ENCODE assay signal across 2 fruit fly cellular contexts in genomic region chrX:12012149-12013097, dm6.
TF ChIP-seq lines count a peak whose summit lies in the region.

Gene CG1492, minus strand, starts transcription at chrX:12012211.
Gene regucalcin, plus strand, starts transcription at chrX:12012377.

TF ChIP-seq in whole organism, adult, 20 proteins besides CTCF, POLR2A, EP300 and RAD21 (continued from another document):
- TF ChIP-seq pad (GFP tag; optimal IDR thresholded peaks at IDR 0.05; lab: Kevin White, UChicago) (peak; percentile 40), bab1 (GFP tag; optimal IDR thresholded peaks at IDR 0.05; lab: Kevin White, UChicago) (peak; percentile 16)

TF ChIP-seq in whole organism, embryonic, 481 proteins besides CTCF, POLR2A, EP300 and RAD21 (continued from another document and continues in another):
- TF ChIP-seq CG16813 (GFP tag; IDR thresholded peaks at IDR 0.05; lab: Robert Waterston, UW; ENCODE audit: partially characterized antibody) (peak; percentile 54; the same call in 2 of the 3 replicates), CG4730 (GFP tag; IDR thresholded peaks at IDR 0.05; lab: Robert Waterston, UW) (no peak), CG16863 (GFP tag; optimal IDR thresholded peaks at IDR 0.05; lab: Kevin White, UChicago) (no peak), NFAT (GFP tag; IDR thresholded peaks at IDR 0.05; lab: Robert Waterston, UW) (no peak), sima (GFP tag; optimal IDR thresholded peaks at IDR 0.05; lab: Kevin White, UChicago) (no peak), CG12071 (GFP tag; optimal IDR thresholded peaks at IDR 0.05; lab: Kevin White, UChicago) (no peak), Fer2 (tag; optimal IDR thresholded peaks at IDR 0.05; lab: Kevin White, UChicago) (no peak), gfzf (GFP tag; optimal IDR thresholded peaks at IDR 0.05; lab: Kevin White, UChicago) (peak; percentile 41), pros (GFP tag; optimal IDR thresholded peaks at IDR 0.05; lab: Kevin White, UChicago) (no peak), CG17612 (GFP tag; IDR thresholded peaks at IDR 0.05; lab: Robert Waterston, UW) (no peak), zfh1 (GFP tag; IDR thresholded peaks at IDR 0.05; lab: Robert Waterston, UW) (no peak), NfI (GFP tag; optimal IDR thresholded peaks at IDR 0.05; lab: Kevin White, UChicago) (no peak), CG32772 (GFP tag; IDR thresholded peaks at IDR 0.05; lab: Robert Waterston, UW) (no peak), insv (GFP tag; optimal IDR thresholded peaks at IDR 0.05; lab: Kevin White, UChicago) (no peak), CG32767 (GFP tag; IDR thresholded peaks at IDR 0.05; lab: Robert Waterston, UW) (no peak), HmgD (GFP tag; optimal IDR thresholded peaks at IDR 0.05; lab: Kevin White, UChicago) (peak; percentile 75), CG31388 (GFP tag; optimal IDR thresholded peaks at IDR 0.05; lab: Kevin White, UChicago) (no peak), eyg (GFP tag; optimal IDR thresholded peaks at IDR 0.05; lab: Kevin White, UChicago) (no peak), CG4707 (GFP tag; optimal IDR thresholded peaks at IDR 0.05; lab: Kevin White, UChicago) (no peak), Gug (GFP tag; IDR thresholded peaks at IDR 0.05; lab: Robert Waterston, UW) (no peak), z (GFP tag; IDR thresholded peaks at IDR 0.05; lab: Robert Waterston, UW) (no peak), BtbVII (GFP tag; optimal IDR thresholded peaks at IDR 0.05; lab: Kevin White, UChicago) (no peak), CG9817 (tag; optimal IDR thresholded peaks at IDR 0.05; lab: Kevin White, UChicago) (no peak), pfk (GFP tag; optimal IDR thresholded peaks at IDR 0.05; lab: Kevin White, UChicago) (no peak), ci (GFP tag; IDR thresholded peaks at IDR 0.05; lab: Robert Waterston, UW) (no peak), al (GFP tag; IDR thresholded peaks at IDR 0.05; lab: Robert Waterston, UW) (no peak), Sox102F (GFP tag; optimal IDR thresholded peaks at IDR 0.05; lab: Kevin White, UChicago) (no peak), CG10654 (GFP tag; optimal IDR thresholded peaks at IDR 0.05; lab: Kevin White, UChicago) (no peak), CG34422 (GFP tag; IDR thresholded peaks at IDR 0.05; lab: Robert Waterston, UW) (no peak), vfl (GFP tag; optimal IDR thresholded peaks at IDR 0.05; lab: Kevin White, UChicago) (no peak), Bdp1 (GFP tag; optimal IDR thresholded peaks at IDR 0.05; lab: Kevin White, UChicago) (no peak), tio (GFP tag; optimal IDR thresholded peaks at IDR 0.05; lab: Kevin White, UChicago) (no peak), CG4854 (GFP tag; optimal IDR thresholded peaks at IDR 0.05; lab: Kevin White, UChicago) (no peak), Sry-β (GFP tag; optimal IDR thresholded peaks at IDR 0.05; lab: Kevin White, UChicago) (no peak), jing (GFP tag; optimal IDR thresholded peaks at IDR 0.05; lab: Kevin White, UChicago) (no peak), Ravus (GFP tag; IDR thresholded peaks at IDR 0.05; lab: Robert Waterston, UW) (no peak), fu2 (GFP tag; optimal IDR thresholded peaks at IDR 0.05; lab: Kevin White, UChicago) (no peak), sens-2 (GFP tag; IDR thresholded peaks at IDR 0.05; lab: Robert Waterston, UW) (no peak), CG10209 (GFP tag; optimal IDR thresholded peaks at IDR 0.05; lab: Kevin White, UChicago) (no peak), Mes4 (GFP tag; optimal IDR thresholded peaks at IDR 0.05; lab: Kevin White, UChicago) (no peak), CG11504 (tag; optimal IDR thresholded peaks at IDR 0.05; lab: Kevin White, UChicago) (no peak), ro (GFP tag; IDR thresholded peaks at IDR 0.05; lab: Robert Waterston, UW) (no peak), tap (tag; optimal IDR thresholded peaks at IDR 0.05; lab: Kevin White, UChicago) (no peak), CG7271 (tag; optimal IDR thresholded peaks at IDR 0.05; lab: Kevin White, UChicago) (no peak), CG10462 (GFP tag; optimal IDR thresholded peaks at IDR 0.05; lab: Kevin White, UChicago) (no peak), Dbx (GFP tag; IDR thresholded peaks at IDR 0.05; lab: Robert Waterston, UW) (no peak), Dll (GFP tag; IDR thresholded peaks at IDR 0.05; lab: Robert Waterston, UW; ENCODE audit: partially characterized antibody) (no peak; the same call in 3 of the 4 replicates), maf-S (GFP tag; optimal IDR thresholded peaks at IDR 0.05; lab: Kevin White, UChicago) (no peak), CG14860 (GFP tag; IDR thresholded peaks at IDR 0.05; lab: Robert Waterston, UW; ENCODE audit: partially characterized antibody) (0 out of 3 replicates have a peak, but pooled peaks have one; percentile 36), en (GFP tag; optimal IDR thresholded peaks at IDR 0.05; lab: Kevin White, UChicago) (no peak), CG32532 (GFP tag; IDR thresholded peaks at IDR 0.05; lab: Robert Waterston, UW) (no peak), CG6175 (GFP tag; IDR thresholded peaks at IDR 0.05; lab: Robert Waterston, UW) (no peak), kni (GFP tag; optimal IDR thresholded peaks at IDR 0.05; lab: Kevin White, UChicago) (no peak), unpg (GFP tag; optimal IDR thresholded peaks at IDR 0.05; lab: Kevin White, UChicago) (no peak), CG1602 (GFP tag; optimal IDR thresholded peaks at IDR 0.05; lab: Kevin White, UChicago) (no peak), Antp (GFP tag; optimal IDR thresholded peaks at IDR 0.05; lab: Kevin White, UChicago) (no peak), sug (tag; optimal IDR thresholded peaks at IDR 0.05; lab: Kevin White, UChicago) (peak; percentile 56), cas (GFP tag; IDR thresholded peaks at IDR 0.05; lab: Robert Waterston, UW) (no peak), CG2120 (GFP tag; optimal IDR thresholded peaks at IDR 0.05; lab: Kevin White, UChicago) (no peak), fru (optimal IDR thresholded peaks at IDR 0.05; lab: Kevin White, UChicago) (no peak), CG17385 (GFP tag; optimal IDR thresholded peaks at IDR 0.05; lab: Kevin White, UChicago) (no peak), NK7.1 (GFP tag; optimal IDR thresholded peaks at IDR 0.05; lab: Kevin White, UChicago) (no peak), ind (GFP tag; optimal IDR thresholded peaks at IDR 0.05; lab: Kevin White, UChicago) (no peak), yki (optimal IDR thresholded peaks at IDR 0.05; lab: Kevin White, UChicago) (no peak), aop (GFP tag; IDR thresholded peaks at IDR 0.05; lab: Robert Waterston, UW) (no peak), ash1 (GFP tag; optimal IDR thresholded peaks at IDR 0.05; lab: Kevin White, UChicago) (no peak), Camta (GFP tag; optimal IDR thresholded peaks at IDR 0.05; lab: Kevin White, UChicago) (no peak), CG17829 (tag; optimal IDR thresholded peaks at IDR 0.05; lab: Kevin White, UChicago) (no peak), CG6854 (GFP tag; optimal IDR thresholded peaks at IDR 0.05; lab: Kevin White, UChicago) (no peak), MTF-1 (GFP tag; optimal IDR thresholded peaks at IDR 0.05; lab: Kevin White, UChicago; ENCODE audit: borderline replicate concordance) (no peak), Abd-B (GFP tag; optimal IDR thresholded peaks at IDR 0.05; lab: Kevin White, UChicago) (peak; percentile 12), Ets65A (GFP tag; lab: Kevin White, UChicago) (no peak), tx (GFP tag; optimal IDR thresholded peaks at IDR 0.05; lab: Kevin White, UChicago) (no peak), CG7556 (GFP tag; optimal IDR thresholded peaks at IDR 0.05; lab: Kevin White, UChicago) (no peak), CG6254 (GFP tag; optimal IDR thresholded peaks at IDR 0.05; lab: Kevin White, UChicago) (no peak), dan (GFP tag; IDR thresholded peaks at IDR 0.05; lab: Robert Waterston, UW) (no peak), CG2199 (GFP tag; IDR thresholded peaks at IDR 0.05; lab: Robert Waterston, UW) (no peak), tgo (GFP tag; IDR thresholded peaks at IDR 0.05; lab: Robert Waterston, UW) (no peak), Hmr (GFP tag; optimal IDR thresholded peaks at IDR 0.05; lab: Kevin White, UChicago) (no peak), CG2129 (GFP tag; IDR thresholded peaks at IDR 0.05; lab: Robert Waterston, UW; ENCODE audit: partially characterized antibody) (no peak), CG18011 (GFP tag; optimal IDR thresholded peaks at IDR 0.05; lab: Kevin White, UChicago) (no peak), bab2 (GFP tag; optimal IDR thresholded peaks at IDR 0.05; lab: Kevin White, UChicago) (no peak), odd (GFP tag; optimal IDR thresholded peaks at IDR 0.05; lab: Kevin White, UChicago) (no peak), Deaf1 (tag; optimal IDR thresholded peaks at IDR 0.05; lab: Kevin White, UChicago) (no peak), peb (GFP tag; IDR thresholded peaks at IDR 0.05; lab: Robert Waterston, UW) (no peak), Hr39 (optimal IDR thresholded peaks at IDR 0.05; lab: Kevin White, UChicago) (no peak), Ets97D (GFP tag; optimal IDR thresholded peaks at IDR 0.05; lab: Kevin White, UChicago) (peak; percentile 39), Tbp (GFP tag; optimal IDR thresholded peaks at IDR 0.05; lab: Kevin White, UChicago) (no peak), CG14965 (GFP tag; optimal IDR thresholded peaks at IDR 0.05; lab: Kevin White, UChicago; ENCODE audit: borderline replicate concordance) (no peak), CG9797 (GFP tag; optimal IDR thresholded peaks at IDR 0.05; lab: Kevin White, UChicago) (peak; percentile 22), CG18619 (GFP tag; optimal IDR thresholded peaks at IDR 0.05; lab: Kevin White, UChicago) (no peak), tin (GFP tag; optimal IDR thresholded peaks at IDR 0.05; lab: Kevin White, UChicago) (no peak), B-H1 (GFP tag; IDR thresholded peaks at IDR 0.05; lab: Robert Waterston, UW) (no peak), Sry-δ (GFP tag; optimal IDR thresholded peaks at IDR 0.05; lab: Kevin White, UChicago) (peak; percentile 89), CG10321 (GFP tag; IDR thresholded peaks at IDR 0.05; lab: Robert Waterston, UW) (no peak), lola (GFP tag; optimal IDR thresholded peaks at IDR 0.05; lab: Kevin White, UChicago) (no peak), Xrp1 (GFP tag; IDR thresholded peaks at IDR 0.05; lab: Robert Waterston, UW) (no peak), Hmx (GFP tag; optimal IDR thresholded peaks at IDR 0.05; lab: Kevin White, UChicago) (no peak), MESR4 (GFP tag; optimal IDR thresholded peaks at IDR 0.05; lab: Kevin White, UChicago) (peak; percentile 29), esg (GFP tag; conservative IDR thresholded peaks at IDR 0.05; lab: Robert Waterston, UW) (no peak), gcm (GFP tag; optimal IDR thresholded peaks at IDR 0.05; lab: Kevin White, UChicago) (no peak), Six4 (GFP tag; optimal IDR thresholded peaks at IDR 0.05; lab: Kevin White, UChicago) (no peak), HLHmδ (GFP tag; optimal IDR thresholded peaks at IDR 0.05; lab: Kevin White, UChicago) (no peak), Nf-YA (GFP tag; IDR thresholded peaks at IDR 0.05; lab: Robert Waterston, UW) (no peak), Hand (GFP tag; optimal IDR thresholded peaks at IDR 0.05; lab: Kevin White, UChicago) (no peak), Dad (GFP tag; optimal IDR thresholded peaks at IDR 0.05; lab: Kevin White, UChicago) (peak; percentile 9), p53 (GFP tag; optimal IDR thresholded peaks at IDR 0.05; lab: Kevin White, UChicago) (no peak), ssp (GFP tag; IDR thresholded peaks at IDR 0.05; lab: Robert Waterston, UW) (no peak), dimm (GFP tag; IDR thresholded peaks at IDR 0.05; lab: Robert Waterston, UW) (no peak), CG10543 (GFP tag; optimal IDR thresholded peaks at IDR 0.05; lab: Kevin White, UChicago) (no peak), crp (GFP tag; optimal IDR thresholded peaks at IDR 0.05; lab: Kevin White, UChicago) (peak; percentile 67 to 94), CG11696 (GFP tag; IDR thresholded peaks at IDR 0.05; lab: Robert Waterston, UW) (no peak), Blimp-1 (GFP tag; optimal IDR thresholded peaks at IDR 0.05; lab: Kevin White, UChicago) (no peak), ATbp (GFP tag; optimal IDR thresholded peaks at IDR 0.05; lab: Kevin White, UChicago) (no peak), C15 (GFP tag; IDR thresholded peaks at IDR 0.05; lab: Robert Waterston, UW) (no peak), sisA (GFP tag; IDR thresholded peaks at IDR 0.05; lab: Robert Waterston, UW) (no peak), CG15601 (tag; optimal IDR thresholded peaks at IDR 0.05; lab: Kevin White, UChicago) (no peak), corto (GFP tag; optimal IDR thresholded peaks at IDR 0.05; lab: Kevin White, UChicago) (no peak), CG13775 (GFP tag; optimal IDR thresholded peaks at IDR 0.05; lab: Kevin White, UChicago) (no peak), CG10366 (GFP tag; IDR thresholded peaks at IDR 0.05; lab: Robert Waterston, UW) (no peak), gsb (GFP tag; IDR thresholded peaks at IDR 0.05; lab: Robert Waterston, UW) (no peak), br (optimal IDR thresholded peaks at IDR 0.05; lab: Kevin White, UChicago) (no peak), Usf (GFP tag; optimal IDR thresholded peaks at IDR 0.05; lab: Kevin White, UChicago) (no peak), crol (GFP tag; IDR thresholded peaks at IDR 0.05; lab: Robert Waterston, UW) (no peak), Mad (GFP tag; optimal IDR thresholded peaks at IDR 0.05; lab: Kevin White, UChicago) (no peak), CG10274 (GFP tag; optimal IDR thresholded peaks at IDR 0.05; lab: Kevin White, UChicago) (no peak), cato (GFP tag; optimal IDR thresholded peaks at IDR 0.05; lab: Kevin White, UChicago; ENCODE audit: borderline replicate concordance) (no peak), CG13296 (GFP tag; optimal IDR thresholded peaks at IDR 0.05; lab: Kevin White, UChicago) (no peak), CG30403 (GFP tag; optimal IDR thresholded peaks at IDR 0.05; lab: Kevin White, UChicago) (no peak), nerfin-1 (tag; optimal IDR thresholded peaks at IDR 0.05; lab: Kevin White, UChicago) (no peak), Ada2b (GFP tag; IDR thresholded peaks at IDR 0.05; lab: Robert Waterston, UW) (no peak), salm (tag; optimal IDR thresholded peaks at IDR 0.05; lab: Kevin White, UChicago) (no peak), Hsf (GFP tag; optimal IDR thresholded peaks at IDR 0.05; lab: Kevin White, UChicago) (no peak), CG12391 (tag; optimal IDR thresholded peaks at IDR 0.05; lab: Kevin White, UChicago) (no peak), grau (tag; optimal IDR thresholded peaks at IDR 0.05; lab: Kevin White, UChicago) (no peak), H15 (GFP tag; IDR thresholded peaks at IDR 0.05; lab: Robert Waterston, UW) (no peak), CG6791 (GFP tag; IDR thresholded peaks at IDR 0.05; lab: Robert Waterston, UW; ENCODE audit: partially characterized antibody) (0 out of 3 replicates have a peak, but pooled peaks have one; percentile 22), CG8478 (optimal IDR thresholded peaks at IDR 0.05; lab: Kevin White, UChicago) (no peak)
